Fruit fly (Drosophila melanogaster): Measurements from ENCODE around the gene CG5902.

DNA sequence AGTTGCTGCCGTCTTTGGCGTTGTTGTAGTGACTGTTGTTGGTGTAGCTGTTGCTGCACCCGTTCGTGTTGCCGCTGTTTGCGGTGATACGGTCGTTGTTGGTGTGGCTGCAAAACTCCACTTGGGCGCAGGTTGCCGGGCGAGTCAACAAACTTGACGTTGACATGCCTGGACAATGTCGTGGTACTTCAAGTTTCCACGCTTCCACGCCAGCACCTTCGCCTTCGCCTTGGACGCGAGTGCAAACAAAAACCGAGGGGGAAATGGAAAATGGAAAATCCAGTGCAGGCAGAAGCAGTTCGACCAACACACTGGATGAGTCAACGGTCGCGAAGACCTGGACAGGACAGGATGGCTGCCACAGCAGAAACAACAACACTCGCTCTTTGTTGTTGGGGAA lies 38.2 kb downstream of the CG5902 start:
- TF ChIP-seq CTCF (optimal IDR thresholded peaks at IDR 0.05) (no peak), CG8478 (optimal IDR thresholded peaks at IDR 0.05) (no peak)

All from S2 (cell line).